Fruit fly (Drosophila melanogaster) whole organism, embryonic: ENCODE results near the gene CG18281.
A peak's percentile ranks its signal among the peaks of the same experiment; 100 is the strongest.

Source experiments
- Ada2b ChIP-seq: fragments of 200-800 bp; sonication (Bioruptor generic); IDR thresholded peaks from 2 replicates; pipeline ENCODE4 v1.3.6; 2022; ENCODE audit warnings: missing biosample characterization, missing genetic modification characterization
- CG10431 ChIP-seq: fragments of 200-800 bp; sonication (Bioruptor generic); optimal IDR thresholded peaks from 3 replicates; lab custom pipeline; 2018; ENCODE audit warnings: missing biosample characterization, mild to moderate bottlenecking, missing genetic modification characterization
- CG10462 ChIP-seq: fragments of 200-800 bp; sonication (Bioruptor generic); optimal IDR thresholded peaks from 2 replicates; lab custom pipeline; 2016; ENCODE audit warnings: missing biosample characterization, missing genetic modification characterization
- CG11085 ChIP-seq: fragments of 200-800 bp; sonication (Bioruptor generic); IDR thresholded peaks from 2 replicates; pipeline ENCODE4 v1.3.6; 2022; ENCODE audit warnings: missing biosample characterization, missing genetic modification characterization
- CG11695 ChIP-seq: fragments of 200-800 bp; sonication (Bioruptor generic); IDR thresholded peaks from 3 replicates; pipeline ENCODE4 v1.3.6; 2022; ENCODE audit warnings: missing biosample characterization, missing genetic modification characterization
- CG12744 ChIP-seq: fragments of 200-800 bp; sonication (Bioruptor generic); optimal IDR thresholded peaks from 2 replicates; lab custom pipeline; 2016; ENCODE audit warnings: missing biosample characterization, missing genetic modification characterization
- CG14860 ChIP-seq: fragments of 200-800 bp; sonication (Bioruptor generic); IDR thresholded peaks from 3 replicates; pipeline ENCODE4 v1.3.6; 2022; ENCODE audit warnings: missing biosample characterization, missing genetic modification characterization; ENCODE audit not compliant: partially characterized antibody
- CG14965 ChIP-seq: fragments of 200-800 bp; sonication (Bioruptor generic); optimal IDR thresholded peaks from 2 replicates; lab custom pipeline; 2016; ENCODE audit warnings: missing biosample characterization, missing genetic modification characterization, borderline replicate concordance
- CG16815 ChIP-seq: fragments of 200-800 bp; sonication (Bioruptor generic); optimal IDR thresholded peaks from 3 replicates; lab custom pipeline; 2017; ENCODE audit warnings: missing biosample characterization, mild to moderate bottlenecking, missing genetic modification characterization
- CG17385 ChIP-seq: fragments of 200-800 bp; sonication (Bioruptor generic); optimal IDR thresholded peaks from 3 replicates; lab custom pipeline; 2018; ENCODE audit warnings: missing biosample characterization, mild to moderate bottlenecking, missing genetic modification characterization
- CG17612 ChIP-seq: fragments of 200-800 bp; sonication (Bioruptor generic); IDR thresholded peaks from 2 replicates; pipeline ENCODE4 v1.3.6; 2022; ENCODE audit warnings: missing biosample characterization, missing genetic modification characterization
- CG1792 ChIP-seq: fragments of 200-800 bp; sonication (Bioruptor generic); optimal IDR thresholded peaks from 2 replicates; lab custom pipeline; 2016; ENCODE audit warnings: missing biosample characterization, missing genetic modification characterization
- CG18764 ChIP-seq: fragments of 200-800 bp; sonication (Bioruptor generic); optimal IDR thresholded peaks from 3 replicates; lab custom pipeline; 2016; ENCODE audit warnings: missing biosample characterization, missing genetic modification characterization
- CG2129 ChIP-seq: fragments of 200-800 bp; sonication (Bioruptor generic); IDR thresholded peaks from 2 replicates; pipeline ENCODE4 v1.3.6; 2022; ENCODE audit warnings: missing biosample characterization, missing genetic modification characterization; ENCODE audit not compliant: partially characterized antibody
- CG2202 ChIP-seq: fragments of 200-800 bp; sonication (Bioruptor generic); optimal IDR thresholded peaks from 2 replicates; lab custom pipeline; 2018; ENCODE audit warnings: missing biosample characterization, mild to moderate bottlenecking, missing genetic modification characterization
- CG32767 ChIP-seq: fragments of 200-800 bp; sonication (Bioruptor generic); IDR thresholded peaks from 2 replicates; pipeline ENCODE4 v1.3.6; 2022; ENCODE audit warnings: missing biosample characterization, missing genetic modification characterization
- CG33213 ChIP-seq: fragments of 200-800 bp; sonication (Bioruptor generic); optimal IDR thresholded peaks from 3 replicates; lab custom pipeline; 2016; ENCODE audit warnings: missing biosample characterization, missing genetic modification characterization
- CG3407 ChIP-seq: fragments of 200-800 bp; sonication (Bioruptor generic); optimal IDR thresholded peaks from 2 replicates; lab custom pipeline; 2018; ENCODE audit warnings: missing biosample characterization, mild to moderate bottlenecking, missing genetic modification characterization
- CG3847 ChIP-seq: fragments of 200-800 bp; sonication (Bioruptor generic); IDR thresholded peaks from 2 replicates; pipeline ENCODE4 v1.3.6; 2022; ENCODE audit warnings: missing biosample characterization, missing genetic modification characterization
- CG4360 ChIP-seq: fragments of 200-800 bp; sonication (Bioruptor generic); IDR thresholded peaks from 2 replicates; pipeline ENCODE4 v1.3.6; 2022; ENCODE audit warnings: missing biosample characterization, missing genetic modification characterization
- CG5953 ChIP-seq: fragments of 200-800 bp; sonication (Bioruptor generic); IDR thresholded peaks from 2 replicates; pipeline ENCODE4 v1.3.6; 2022; ENCODE audit warnings: missing biosample characterization, missing genetic modification characterization
- CG6175 ChIP-seq: fragments of 200-800 bp; sonication (Bioruptor generic); IDR thresholded peaks from 3 replicates; pipeline ENCODE4 v1.3.6; 2022; ENCODE audit warnings: missing biosample characterization, missing genetic modification characterization
- CG6765 ChIP-seq: fragments of 200-800 bp; sonication (Bioruptor generic); optimal IDR thresholded peaks from 3 replicates; lab custom pipeline; 2017; ENCODE audit warnings: missing biosample characterization, mild to moderate bottlenecking, missing genetic modification characterization
- CG7271 ChIP-seq: fragments of 200-800 bp; sonication (Bioruptor generic); optimal IDR thresholded peaks from 2 replicates; lab custom pipeline; 2018; ENCODE audit warnings: missing biosample characterization, mild to moderate bottlenecking, missing genetic modification characterization, moderate library complexity
- CG7372 ChIP-seq: fragments of 200-800 bp; sonication (Bioruptor generic); IDR thresholded peaks from 2 replicates; pipeline ENCODE4 v1.3.6; 2022; ENCODE audit warnings: missing biosample characterization, missing genetic modification characterization
- CG7928 ChIP-seq: fragments of 200-800 bp; sonication (Bioruptor generic); optimal IDR thresholded peaks from 2 replicates; lab custom pipeline; 2017; ENCODE audit warnings: missing biosample characterization, mild to moderate bottlenecking, missing genetic modification characterization
- CG9215 ChIP-seq: fragments of 200-800 bp; sonication (Bioruptor generic); IDR thresholded peaks from 2 replicates; pipeline ENCODE4 v1.3.6; 2022; ENCODE audit warnings: missing biosample characterization, missing genetic modification characterization
- CG9797 ChIP-seq: fragments of 200-800 bp; sonication (Bioruptor generic); optimal IDR thresholded peaks from 3 replicates; lab custom pipeline; 2018; ENCODE audit warnings: missing biosample characterization, mild to moderate bottlenecking, missing genetic modification characterization
- Chrac-16 ChIP-seq: fragments of 200-800 bp; sonication (Bioruptor generic); optimal IDR thresholded peaks from 3 replicates; lab custom pipeline; 2016; ENCODE audit warnings: missing biosample characterization, missing genetic modification characterization
- E2f2 ChIP-seq: fragments of 200-800 bp; sonication (Bioruptor generic); IDR thresholded peaks from 2 replicates; pipeline ENCODE4 v1.3.6; 2022; ENCODE audit warnings: missing biosample characterization, missing genetic modification characterization
- Eip74EF ChIP-seq, 2 experiments: fragments of 200-800 bp in 1 of 2; fragments of >200 bp in 1 of 2; sonication (Bioruptor generic) in 1 of 2; optimal IDR thresholded peaks; 2 replicates each; lab custom pipeline; 2017 to 2019; ENCODE audit warnings: missing biosample characterization in 2 of 2, missing genetic modification characterization in 2 of 2, mild to moderate bottlenecking in 1 of 2, moderate library complexity in 1 of 2
- Fer3 ChIP-seq: fragments of 200-800 bp; sonication (Bioruptor generic); optimal IDR thresholded peaks from 2 replicates; lab custom pipeline; 2018; ENCODE audit warnings: missing biosample characterization, mild to moderate bottlenecking, missing genetic modification characterization, moderate library complexity
- Hey ChIP-seq: fragments of 200-800 bp; sonication (Bioruptor generic); optimal IDR thresholded peaks from 3 replicates; lab custom pipeline; 2018; ENCODE audit warnings: missing biosample characterization, mild to moderate bottlenecking, missing genetic modification characterization
- Myb ChIP-seq: fragments of 200-800 bp; sonication (Bioruptor generic); optimal IDR thresholded peaks from 2 replicates; lab custom pipeline; 2016; ENCODE audit warnings: missing biosample characterization, missing genetic modification characterization
- NK7.1 ChIP-seq: fragments of 200-800 bp; sonication (Bioruptor generic); optimal IDR thresholded peaks from 3 replicates; lab custom pipeline; 2016; ENCODE audit warnings: missing biosample characterization, missing genetic modification characterization
- Nf-YC ChIP-seq: fragments of 200-800 bp; optimal IDR thresholded peaks from 3 replicates; lab custom pipeline; 2019; ENCODE audit warnings: missing biosample characterization, mild to moderate bottlenecking, missing genetic modification characterization, moderate library complexity
- Sox102F ChIP-seq: fragments of 200-800 bp; sonication (Bioruptor generic); optimal IDR thresholded peaks from 2 replicates; lab custom pipeline; 2018; ENCODE audit warnings: missing biosample characterization, mild to moderate bottlenecking, missing genetic modification characterization, moderate library complexity
- ab ChIP-seq: fragments of 200-800 bp; sonication (Bioruptor generic); optimal IDR thresholded peaks from 2 replicates; lab custom pipeline; 2016; ENCODE audit warnings: missing biosample characterization, missing genetic modification characterization
- ac ChIP-seq: fragments of 200-800 bp; sonication (Bioruptor generic); optimal IDR thresholded peaks from 3 replicates; lab custom pipeline; 2017; ENCODE audit warnings: missing biosample characterization, mild to moderate bottlenecking, missing genetic modification characterization
- caup ChIP-seq: fragments of 200-800 bp; sonication (Bioruptor generic); optimal IDR thresholded peaks from 3 replicates; lab custom pipeline; 2017; ENCODE audit warnings: missing biosample characterization, mild to moderate bottlenecking, missing genetic modification characterization, moderate library complexity; ENCODE audit not compliant: severe bottlenecking
- chif ChIP-seq, 2 experiments: fragments of 200-800 bp; sonication (Bioruptor generic); optimal IDR thresholded peaks; 3 replicates each; lab custom pipeline; 2016; ENCODE audit warnings: missing biosample characterization in 2 of 2, missing genetic modification characterization in 2 of 2
- crp ChIP-seq, 2 experiments: fragments of 200-800 bp; sonication (Bioruptor generic); optimal IDR thresholded peaks; 2 replicates in 1 of 2; 3 replicates in 1 of 2; lab custom pipeline; 2017; ENCODE audit warnings: missing biosample characterization in 2 of 2, missing genetic modification characterization in 2 of 2, mild to moderate bottlenecking in 1 of 2, moderate library complexity in 1 of 2
- gcm2 ChIP-seq: fragments of 200-800 bp; sonication (Bioruptor generic); optimal IDR thresholded peaks from 2 replicates; lab custom pipeline; 2016; ENCODE audit warnings: missing biosample characterization, missing genetic modification characterization
- lbe ChIP-seq: fragments of 200-800 bp; sonication (Bioruptor generic); optimal IDR thresholded peaks from 2 replicates; lab custom pipeline; 2016; ENCODE audit warnings: missing biosample characterization, mild to moderate bottlenecking, missing genetic modification characterization
- mirr ChIP-seq: fragments of 200-800 bp; sonication (Bioruptor generic); optimal IDR thresholded peaks from 3 replicates; lab custom pipeline; 2018; ENCODE audit warnings: missing biosample characterization, mild to moderate bottlenecking, missing genetic modification characterization
- pb ChIP-seq: fragments of 200-800 bp; sonication (Bioruptor generic); optimal IDR thresholded peaks from 3 replicates; lab custom pipeline; 2016; ENCODE audit warnings: missing biosample characterization, missing genetic modification characterization
- ro ChIP-seq: fragments of 200-800 bp; sonication (Bioruptor generic); IDR thresholded peaks from 2 replicates; pipeline ENCODE4 v1.3.6; 2022; ENCODE audit warnings: missing biosample characterization, missing genetic modification characterization
- row ChIP-seq: fragments of 200-800 bp; sonication (Bioruptor generic); IDR thresholded peaks from 3 replicates; pipeline ENCODE4 v1.3.6; 2022; ENCODE audit warnings: missing biosample characterization, missing genetic modification characterization
- slou ChIP-seq: fragments of 200-800 bp; sonication (Bioruptor generic); optimal IDR thresholded peaks from 3 replicates; lab custom pipeline; 2016; ENCODE audit warnings: missing biosample characterization, missing genetic modification characterization
- wor ChIP-seq: fragments of 200-800 bp; sonication (Bioruptor generic); IDR thresholded peaks from 2 replicates; pipeline ENCODE4 v1.3.6; 2022; ENCODE audit warnings: missing biosample characterization, missing genetic modification characterization

The CG18281 gene

dm6 chr3L:20526196-20526740 is 26.6 kb downstream of the CG18281 start, which contains the start of gene Nubp2 (continued):
- TF ChIP-seq CG9797 (GFP tag; lab: Kevin White, UChicago) (peak; percentile 40), CG12744 (GFP tag; lab: Kevin White, UChicago) (peak; percentile 88), CG10462 (peak; percentile 91), Myb (peak; percentile 72), ac (GFP tag; lab: Kevin White, UChicago) (peak; percentile 83), crp (GFP tag; optimal IDR thresholded peaks at IDR 0.05; lab: Kevin White, UChicago) (peak; percentile 92 to 96), slou (GFP tag; lab: Kevin White, UChicago) (peak; percentile 94), ab (GFP tag; lab: Kevin White, UChicago) (peak; percentile 73), Ada2b (peak; percentile 90), CG11085 (GFP tag; lab: Robert Waterston, UW) (peak; percentile 90), CG17612 (GFP tag; lab: Robert Waterston, UW) (peak; percentile 84), Hey (tag; lab: Kevin White, UChicago) (peak; percentile 78), CG17385 (GFP tag; lab: Kevin White, UChicago) (peak; percentile 90), row (peak; percentile 98), CG3407 (GFP tag; lab: Kevin White, UChicago) (peak; percentile 86), pb (GFP tag; lab: Kevin White, UChicago) (peak; percentile 74), CG3847 (GFP tag; lab: Robert Waterston, UW) (peak; percentile 96), CG2129 (GFP tag; lab: Robert Waterston, UW) (no peak), CG33213 (peak; percentile 86), Eip74EF (GFP tag; optimal IDR thresholded peaks at IDR 0.05; lab: Kevin White, UChicago) (peak in 1 of 2 experiments; percentile 83), caup (GFP tag; lab: Kevin White, UChicago) (peak; percentile 93), CG32767 (GFP tag; lab: Robert Waterston, UW) (peak; percentile 92), Sox102F (GFP tag; lab: Kevin White, UChicago) (peak; percentile 94), Nf-YC (tag; lab: Kevin White, UChicago) (peak; percentile 95), CG7271 (tag; lab: Kevin White, UChicago) (peak; percentile 78), Fer3 (tag; lab: Kevin White, UChicago) (peak; percentile 94), CG7372 (peak; percentile 95), Chrac-16 (GFP tag; lab: Kevin White, UChicago) (peak; percentile 97), CG11695 (GFP tag; lab: Robert Waterston, UW) (peak; percentile 90), CG2202 (tag; lab: Kevin White, UChicago) (peak; percentile 81), CG10431 (GFP tag; lab: Kevin White, UChicago) (peak; percentile 82), chif (GFP tag; optimal IDR thresholded peaks at IDR 0.05; lab: Kevin White, UChicago) (peak; percentile 91 to 96), CG6765 (GFP tag; lab: Kevin White, UChicago) (peak; percentile 89), CG9215 (GFP tag; lab: Robert Waterston, UW) (peak; percentile 94), CG18764 (peak; percentile 94), wor (GFP tag; lab: Robert Waterston, UW) (peak; percentile 83), CG14860 (GFP tag; lab: Robert Waterston, UW) (no peak), mirr (GFP tag; lab: Kevin White, UChicago) (peak; percentile 89), gcm2 (GFP tag; lab: Kevin White, UChicago) (peak; percentile 86), CG7928 (GFP tag; lab: Kevin White, UChicago) (peak; percentile 96), E2f2 (peak; percentile 72), NK7.1 (GFP tag; lab: Kevin White, UChicago) (peak; percentile 85), CG16815 (GFP tag; lab: Kevin White, UChicago) (peak; percentile 96), ro (GFP tag; lab: Robert Waterston, UW) (peak; percentile 79), CG14965 (GFP tag; lab: Kevin White, UChicago) (no peak), CG6175 (GFP tag; lab: Robert Waterston, UW) (peak; percentile 80; the same call in 2 of the 3 replicates), CG1792 (GFP tag; lab: Kevin White, UChicago) (peak; percentile 87), lbe (peak; percentile 74), CG5953 (GFP tag; lab: Robert Waterston, UW) (peak; percentile 65; the same call in 1 of the 2 replicates), CG4360 (no peak; the same call in 1 of the 2 replicates)
